Worm (Caenorhabditis elegans) whole organism, late embryonic: ENCODE measurements around the gene T26C11.8.

Source experiments
- C38D4.7 ChIP-seq: fragments of 200-800 bp; sonication (Bioruptor generic); optimal IDR thresholded peaks from 2 replicates; lab custom pipeline; 2018; ENCODE audit warnings: mild to moderate bottlenecking, missing genetic modification characterization, moderate library complexity, missing compliant biosample characterization
- F13H6.1 ChIP-seq: sonication (generic microtip); optimal IDR thresholded peaks from 2 replicates; lab custom pipeline; 2016; ENCODE audit warnings: missing genetic modification characterization, missing compliant biosample characterization
- K02D7.2 ChIP-seq: sonication (generic microtip); optimal IDR thresholded peaks from 2 replicates; lab custom pipeline; 2017; ENCODE audit warnings: mild to moderate bottlenecking, missing genetic modification characterization, missing compliant biosample characterization
- T23F11.4 ChIP-seq: fragments of 200-800 bp; sonication (Bioruptor generic); optimal IDR thresholded peaks from 2 replicates; lab custom pipeline; 2018; ENCODE audit warnings: mild to moderate bottlenecking, missing genetic modification characterization, missing compliant biosample characterization
- Y22D7AL.16 ChIP-seq: sonication (generic microtip); optimal IDR thresholded peaks from 2 replicates; lab custom pipeline; 2016; ENCODE audit warnings: missing genetic modification characterization, missing compliant biosample characterization
- ahr-1 ChIP-seq: sonication (generic microtip); optimal IDR thresholded peaks from 2 replicates; lab custom pipeline; 2016; ENCODE audit warnings: missing genetic modification characterization, missing compliant biosample characterization
- ceh-18 ChIP-seq: sonication (generic microtip); optimal IDR thresholded peaks from 2 replicates; lab custom pipeline; 2016; ENCODE audit warnings: missing genetic modification characterization, missing compliant biosample characterization
- ceh-2 ChIP-seq: sonication (generic microtip); optimal IDR thresholded peaks from 2 replicates; lab custom pipeline; 2016; ENCODE audit warnings: missing genotype, missing genetic modification characterization, missing compliant biosample characterization
- ceh-24 ChIP-seq: sonication (generic microtip); optimal IDR thresholded peaks from 2 replicates; lab custom pipeline; 2016; ENCODE audit warnings: mild to moderate bottlenecking, missing genetic modification characterization, missing compliant biosample characterization
- ceh-30 ChIP-seq: fragments of 150-350 bp; optimal IDR thresholded peaks from 2 replicates; lab custom pipeline; 2014; ENCODE audit warnings: missing biosample characterization, missing genetic modification characterization
- ceh-31 ChIP-seq: sonication (generic microtip); optimal IDR thresholded peaks from 2 replicates; lab custom pipeline; 2016; ENCODE audit warnings: missing genetic modification characterization, missing compliant biosample characterization
- ceh-34 ChIP-seq: sonication (generic microtip); optimal IDR thresholded peaks from 2 replicates; lab custom pipeline; 2016; ENCODE audit warnings: mild to moderate bottlenecking, missing genetic modification characterization, missing compliant biosample characterization
- ceh-9 ChIP-seq: sonication (generic microtip); optimal IDR thresholded peaks from 2 replicates; lab custom pipeline; 2016; ENCODE audit warnings: mild to moderate bottlenecking, missing genetic modification characterization, inconsistent platforms, missing compliant biosample characterization
- dmd-4 ChIP-seq: sonication (generic microtip); optimal IDR thresholded peaks from 2 replicates; lab custom pipeline; 2016; ENCODE audit warnings: borderline replicate concordance, missing genetic modification characterization, missing compliant biosample characterization
- fkh-10 ChIP-seq: fragments of 150-350 bp; optimal IDR thresholded peaks from 2 replicates; lab custom pipeline; 2014; ENCODE audit warnings: missing biosample characterization, missing genetic modification reagents, missing genetic modification characterization
- fkh-6 ChIP-seq: sonication (generic microtip); optimal IDR thresholded peaks from 2 replicates; lab custom pipeline; 2016; ENCODE audit warnings: missing genetic modification characterization, missing compliant biosample characterization
- gmeb-2 ChIP-seq: sonication (generic microtip); optimal IDR thresholded peaks from 2 replicates; lab custom pipeline; 2016; ENCODE audit warnings: missing genetic modification characterization, inconsistent platforms, missing compliant biosample characterization
- hlh-6 ChIP-seq: sonication (generic microtip); optimal IDR thresholded peaks from 2 replicates; lab custom pipeline; 2016; ENCODE audit warnings: missing genotype, missing genetic modification characterization, missing compliant biosample characterization
- hlh-8 ChIP-seq: sonication (generic microtip); optimal IDR thresholded peaks from 2 replicates; lab custom pipeline; 2016; ENCODE audit warnings: missing genotype, missing genetic modification characterization, missing compliant biosample characterization
- lim-6 ChIP-seq: sonication (generic microtip); optimal IDR thresholded peaks from 2 replicates; lab custom pipeline; 2016; ENCODE audit warnings: missing genetic modification characterization, missing compliant biosample characterization
- madf-2 ChIP-seq: sonication (generic microtip); optimal IDR thresholded peaks from 2 replicates; lab custom pipeline; 2017; ENCODE audit warnings: missing genetic modification characterization, missing compliant biosample characterization
- mec-3 ChIP-seq: sonication (generic microtip); optimal IDR thresholded peaks from 2 replicates; lab custom pipeline; 2016; ENCODE audit warnings: borderline replicate concordance, missing genetic modification characterization, missing compliant biosample characterization
- nfya-1 ChIP-seq: sonication (generic microtip); optimal IDR thresholded peaks from 2 replicates; lab custom pipeline; 2017; ENCODE audit warnings: missing genetic modification characterization, mild to moderate bottlenecking, missing compliant biosample characterization, antibody characterized with exemption, moderate library complexity
- nhr-232 ChIP-seq: sonication (generic microtip); optimal IDR thresholded peaks from 2 replicates; lab custom pipeline; 2016; ENCODE audit warnings: missing genetic modification characterization, missing compliant biosample characterization
- odd-2 ChIP-seq: sonication (generic microtip); optimal IDR thresholded peaks from 2 replicates; lab custom pipeline; 2017; ENCODE audit warnings: antibody characterized with exemption, mild to moderate bottlenecking, missing genetic modification characterization, missing compliant biosample characterization
- pag-3 ChIP-seq: sonication (generic microtip); optimal IDR thresholded peaks from 2 replicates; lab custom pipeline; 2016; ENCODE audit warnings: missing compliant biosample characterization, missing genetic modification characterization, borderline replicate concordance
- pros-1 ChIP-seq: fragments of 150-350 bp; optimal IDR thresholded peaks from 2 replicates; lab custom pipeline; 2014; ENCODE audit warnings: missing biosample characterization, missing genetic modification reagents, missing genetic modification characterization
- rnt-1 ChIP-seq: sonication (generic microtip); optimal IDR thresholded peaks from 2 replicates; lab custom pipeline; 2016; ENCODE audit warnings: missing genetic modification characterization, missing compliant biosample characterization
- sdc-2 ChIP-seq: sonication (generic microtip); optimal IDR thresholded peaks from 2 replicates; lab custom pipeline; 2016; ENCODE audit warnings: missing genotype, missing genetic modification characterization, missing compliant biosample characterization
- tbx-2 ChIP-seq: sonication (generic microtip); optimal IDR thresholded peaks from 2 replicates; lab custom pipeline; 2016; ENCODE audit warnings: missing genetic modification characterization, missing compliant biosample characterization
- tbx-7 ChIP-seq: sonication (generic microtip); optimal IDR thresholded peaks from 2 replicates; lab custom pipeline; 2016; ENCODE audit warnings: missing genotype, missing genetic modification characterization, missing compliant biosample characterization
- unc-42 ChIP-seq: sonication (generic microtip); optimal IDR thresholded peaks from 2 replicates; lab custom pipeline; 2016; ENCODE audit warnings: missing genotype, missing genetic modification characterization, missing compliant biosample characterization
- unc-55 ChIP-seq: sonication (generic microtip); optimal IDR thresholded peaks from 2 replicates; lab custom pipeline; 2017; ENCODE audit warnings: missing biosample characterization, missing genetic modification reagents, missing genetic modification characterization
- zip-5 ChIP-seq: sonication (generic microtip); optimal IDR thresholded peaks from 2 replicates; lab custom pipeline; 2016; ENCODE audit warnings: missing genetic modification characterization, missing compliant biosample characterization
- ztf-16 ChIP-seq: sonication (generic microtip); optimal IDR thresholded peaks from 2 replicates; lab custom pipeline; 2017; ENCODE audit warnings: missing genetic modification characterization, missing compliant biosample characterization

Gene T26C11.8

DNA sequence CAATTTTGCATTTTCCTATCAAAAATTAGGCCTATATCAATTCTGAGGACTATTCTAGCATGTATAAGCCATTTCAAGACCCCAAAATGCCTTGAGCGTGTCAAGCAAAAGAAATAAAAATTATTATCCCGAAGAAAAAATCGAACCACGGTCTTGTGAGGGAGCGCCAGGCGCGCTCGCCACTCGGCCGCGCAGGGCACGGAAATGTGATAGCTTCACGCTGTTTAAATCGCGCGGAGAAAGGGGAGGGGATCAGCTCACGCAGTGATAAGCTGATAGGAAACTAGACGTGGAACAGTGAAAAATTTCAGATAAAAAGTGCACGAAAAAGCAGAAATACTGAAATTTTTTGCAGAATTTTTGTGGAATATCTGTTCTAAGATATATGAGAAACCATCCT lies 22.8 kb upstream of the T26C11.8 start (continued):
- TF ChIP-seq K02D7.2 (tag; lab: Kevin White, UChicago): peak; percentile 75
- TF ChIP-seq sdc-2 (tag; lab: Kevin White, UChicago): peak; percentile 91
- no peak for TF ChIP-seq pag-3 (tag; lab: Kevin White, UChicago)
- peak; percentile 25 for TF ChIP-seq ceh-24 (tag; lab: Kevin White, UChicago)
- TF ChIP-seq ceh-30 (tag; lab: Kevin White, UChicago): no peak
- TF ChIP-seq ceh-2 (tag; lab: Kevin White, UChicago): peak; percentile 56
- peak; percentile 77 for TF ChIP-seq gmeb-2 (tag; lab: Kevin White, UChicago)
- no peak for TF ChIP-seq tbx-7 (tag; lab: Kevin White, UChicago)
- no peak for TF ChIP-seq lim-6 (tag; lab: Kevin White, UChicago)
- TF ChIP-seq hlh-6 (tag; lab: Kevin White, UChicago): peak; percentile 78
- peak; percentile 28 for TF ChIP-seq rnt-1 (tag; lab: Kevin White, UChicago)
- TF ChIP-seq dmd-4: peak; percentile 67
- TF ChIP-seq ceh-9: no peak
- TF ChIP-seq odd-2 (tag; lab: Kevin White, UChicago): no peak
- TF ChIP-seq nhr-232 (tag; lab: Kevin White, UChicago): peak; percentile 58
- peak; percentile 28 for TF ChIP-seq nfya-1 (tag; lab: Kevin White, UChicago)

DNA sequence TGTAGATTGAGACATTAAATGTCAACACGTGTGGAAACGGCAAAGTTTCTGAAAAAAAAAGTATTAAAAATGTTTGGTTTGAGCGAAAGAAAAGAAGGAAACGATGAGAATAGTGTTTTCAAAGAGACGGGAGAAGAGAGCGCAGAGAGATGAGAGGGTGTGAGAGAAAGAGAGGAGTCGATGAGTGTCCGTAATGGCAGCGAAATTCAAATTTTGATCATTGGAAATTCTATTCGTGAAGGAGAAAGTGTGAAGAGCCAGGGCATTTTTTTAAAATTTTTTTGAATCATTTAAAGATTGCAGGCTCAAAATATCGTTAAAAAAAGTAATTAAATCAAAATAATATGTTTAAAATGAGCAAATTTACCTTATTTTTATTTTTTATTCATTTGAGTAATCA lies 15.0 kb upstream of the T26C11.8 start, which contains the start of gene T26C11.4:
Gene T26C11.4, minus strand, starts transcription at position 54 of the 400 bp plus-strand sequence.
- TF ChIP-seq T23F11.4 (GFP tag; lab: Kevin White, UChicago) (no peak), sdc-2 (tag; lab: Kevin White, UChicago) (peak; percentile 41), unc-55 (GFP tag; lab: Kevin White, UChicago) (peak; percentile 31)

DNA sequence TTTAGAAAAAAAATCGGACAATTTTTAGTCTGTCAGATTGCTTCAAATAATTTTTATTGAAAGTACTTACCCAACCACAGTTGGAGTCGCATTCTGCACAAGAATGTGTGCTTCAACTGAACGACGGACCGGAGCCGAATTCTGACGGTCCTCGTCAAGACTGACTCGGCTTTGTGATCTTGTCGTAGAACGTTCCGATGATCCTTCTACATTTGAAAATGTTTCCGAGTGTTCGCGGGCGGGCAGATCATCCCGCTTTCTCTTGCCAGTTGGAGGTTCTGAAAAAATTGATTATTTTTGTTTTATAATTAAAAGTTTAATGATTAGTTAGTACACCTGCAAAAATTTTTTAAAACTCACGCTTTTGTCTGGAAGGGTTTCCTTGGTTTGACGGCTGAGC lies 12.8 kb upstream of the T26C11.8 start:
- TF ChIP-seq gmeb-2 (tag; lab: Kevin White, UChicago) (no peak), ahr-1 (no peak), zip-5 (no peak), C38D4.7 (GFP tag; lab: Kevin White, UChicago) (no peak), K02D7.2 (tag; lab: Kevin White, UChicago) (no peak), pros-1 (tag; lab: Kevin White, UChicago) (no peak), ztf-16 (tag; lab: Kevin White, UChicago) (no peak), Y22D7AL.16 (no peak), hlh-8 (tag; lab: Kevin White, UChicago) (no peak), madf-2 (tag; lab: Kevin White, UChicago) (no peak), nfya-1 (tag; lab: Kevin White, UChicago) (no peak), tbx-2 (tag; lab: Kevin White, UChicago) (no peak), ceh-9 (no peak), unc-42 (tag; lab: Kevin White, UChicago) (no peak), ceh-18 (tag; lab: Kevin White, UChicago) (no peak), fkh-10 (GFP tag; lab: Kevin White, UChicago) (no peak), ceh-34 (tag; lab: Kevin White, UChicago) (no peak), ceh-31 (tag; lab: Kevin White, UChicago) (no peak), F13H6.1 (tag; lab: Kevin White, UChicago) (no peak)

DNA sequence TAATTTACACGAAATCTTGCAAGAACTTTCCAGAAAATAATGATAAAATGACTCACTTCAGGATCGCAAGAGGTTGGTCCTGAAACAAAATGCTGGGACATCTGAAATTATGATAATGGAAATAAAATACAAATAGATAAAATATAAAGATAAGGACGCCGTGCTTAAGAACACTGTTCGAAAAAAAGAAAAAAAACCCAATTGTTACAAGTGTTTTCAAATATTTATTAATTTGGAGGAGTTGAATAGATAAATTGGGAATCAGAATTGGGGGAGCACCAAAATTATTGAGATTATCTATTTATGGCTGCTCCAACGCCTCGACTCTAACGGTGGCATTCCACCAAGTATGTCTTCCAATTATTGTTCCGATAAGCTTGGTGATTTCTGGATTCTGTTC lies 11.9 kb upstream of the T26C11.8 start, which contains the start of gene ceh-41:
Gene ceh-41, minus strand, starts transcription at position 101 of the 400 bp plus-strand sequence.
- no peak for TF ChIP-seq fkh-6 (tag; lab: Kevin White, UChicago)
- TF ChIP-seq sdc-2 (tag; lab: Kevin White, UChicago): no peak
- no peak for TF ChIP-seq nfya-1 (tag; lab: Kevin White, UChicago)
- TF ChIP-seq, all 69 proteins: peak for 0

DNA sequence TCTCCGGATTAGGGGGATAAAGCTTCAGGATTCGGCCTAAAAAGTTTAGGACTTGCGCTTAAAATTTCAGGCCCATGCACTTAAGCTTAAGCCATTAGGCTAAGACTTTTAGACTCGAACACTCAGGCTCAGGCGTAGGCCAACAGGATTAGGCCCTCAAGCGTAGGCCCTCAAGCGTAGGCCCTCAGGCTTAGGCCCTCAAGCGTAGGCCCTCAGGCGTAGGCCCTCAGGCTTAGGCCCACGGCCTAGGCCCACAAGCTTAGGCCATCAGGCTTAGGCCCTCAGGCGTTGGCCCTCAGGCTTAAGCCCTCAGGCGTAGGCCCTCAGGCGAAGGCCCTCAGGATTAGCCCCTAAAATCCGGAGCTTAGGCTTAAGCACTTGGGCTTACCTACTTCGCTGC lies 10.0 kb upstream of the T26C11.8 start:
- no peak for TF ChIP-seq mec-3
